Worm (Caenorhabditis elegans): Measurements from ENCODE around the gene C44B12.9.

C44B12.9 gene

ce11 chrIV:1065569-1065968 lies 38.8 kb downstream of the C44B12.9 start (continued):
- TF ChIP-seq nhr-6 (tag; optimal IDR thresholded peaks at IDR 0.05) = no peak
- no peak for TF ChIP-seq daf-16 (GFP tag; optimal IDR thresholded peaks at IDR 0.05)
- TF ChIP-seq daf-16 (tag; optimal IDR thresholded peaks at IDR 0.05) = peak; percentile 63
- TF ChIP-seq egl-43 (GFP tag; IDR thresholded peaks at IDR 0.05) = 0 out of 2 replicates have a peak, but pooled peaks have one; percentile 47
- no peak for TF ChIP-seq ZK546.5 (tag; optimal IDR thresholded peaks at IDR 0.05)
- peak; percentile 74 for TF ChIP-seq hlh-30 (tag; optimal IDR thresholded peaks at IDR 0.05; ENCODE audit: insufficient read depth)
- no peak for TF ChIP-seq nhr-25 (tag; optimal IDR thresholded peaks at IDR 0.05; ENCODE audit: borderline replicate concordance, insufficient read depth)
- peak; percentile 76 for TF ChIP-seq dve-1 (tag; optimal IDR thresholded peaks at IDR 0.05; ENCODE audit: insufficient read depth)
- TF ChIP-seq hif-1 (tag; optimal IDR thresholded peaks at IDR 0.05) = peak in 1 of 2 experiments; percentile 52
- TF ChIP-seq mdt-29 (GFP tag; IDR thresholded peaks at IDR 0.05) = no peak
- TF ChIP-seq T20F7.1 (GFP tag; optimal IDR thresholded peaks at IDR 0.05) = no peak
- no peak for TF ChIP-seq dmd-9 (GFP tag; IDR thresholded peaks at IDR 0.05)
- no peak for TF ChIP-seq ceh-44 (GFP tag; IDR thresholded peaks at IDR 0.05)
- no peak for TF ChIP-seq nhr-10 (tag; optimal IDR thresholded peaks at IDR 0.05)
- no peak for TF ChIP-seq nhr-77 (tag; optimal IDR thresholded peaks at IDR 0.05)
- peak; percentile 93 for TF ChIP-seq hlh-11 (tag; optimal IDR thresholded peaks at IDR 0.05)

- TF ChIP-seq fkh-10 (GFP tag; optimal IDR thresholded peaks at IDR 0.05) (no peak), madf-5 (GFP tag; IDR thresholded peaks at IDR 0.05) (no peak), F37D6.2 (tag; optimal IDR thresholded peaks at IDR 0.05) (peak; percentile 3), unc-62 (GFP tag; optimal IDR thresholded peaks at IDR 0.05 in 1 of 2) (peak in 1 of 2 experiments; percentile 61), unc-62 (tag; optimal IDR thresholded peaks at IDR 0.05) (no peak), rbr-2 (tag; optimal IDR thresholded peaks at IDR 0.05) (peak; percentile 20), pha-4 (GFP tag; IDR thresholded peaks at IDR 0.05) (peak; percentile 26; the same call in 1 of the 2 replicates), pha-4 (tag; optimal IDR thresholded peaks at IDR 0.05) (no peak), dmd-9 (GFP tag; IDR thresholded peaks at IDR 0.05) (no peak), hlh-11 (tag; optimal IDR thresholded peaks at IDR 0.05) (peak; percentile 85), hif-1 (tag; optimal IDR thresholded peaks at IDR 0.05) (peak in 1 of 2 experiments; percentile 39), lin-15B (tag; optimal IDR thresholded peaks at IDR 0.05) (no peak), aha-1 (tag) (peak; percentile 46), mxl-2 (GFP tag; conservative IDR thresholded peaks at IDR 0.05) (no peak), nhr-42 (GFP tag; IDR thresholded peaks at IDR 0.05) (peak; percentile 30; the same call in 1 of the 2 replicates), Y75B8A.6 (GFP tag; IDR thresholded peaks at IDR 0.05) (no peak), egl-43 (GFP tag; IDR thresholded peaks at IDR 0.05) (0 out of 2 replicates have a peak, but pooled peaks have one; percentile 30), unc-39 (tag; optimal IDR thresholded peaks at IDR 0.05) (no peak), aly-2 (tag; optimal IDR thresholded peaks at IDR 0.05) (no peak), mep-1 (tag; optimal IDR thresholded peaks at IDR 0.05) (no peak), zag-1 (tag; optimal IDR thresholded peaks at IDR 0.05) (no peak), mes-2 (tag; optimal IDR thresholded peaks at IDR 0.05; ENCODE audit: poor library complexity, severe bottlenecking) (no peak), php-3 (GFP tag; IDR thresholded peaks at IDR 0.05) (0 out of 2 replicates have a peak, but pooled peaks have one; percentile 7), T20F7.1 (GFP tag; optimal IDR thresholded peaks at IDR 0.05) (no peak), mdl-1 (tag; optimal IDR thresholded peaks at IDR 0.05) (peak in 1 of 2 experiments; percentile 66), hmg-1.1 (GFP tag; IDR thresholded peaks at IDR 0.05) (0 out of 2 replicates have a peak, but pooled peaks have one; percentile 22), lim-7 (GFP tag; IDR thresholded peaks at IDR 0.05) (no peak), T26A8.4 (GFP tag; IDR thresholded peaks at IDR 0.05) (no peak), ctbp-1 (GFP tag; IDR thresholded peaks at IDR 0.05) (no peak), lin-39 (tag; optimal IDR thresholded peaks at IDR 0.05) (no peak), jun-1 (tag; optimal IDR thresholded peaks at IDR 0.05) (no peak), ama-1 (optimal IDR thresholded peaks at IDR 0.05) (no peak), lir-3 (tag; optimal IDR thresholded peaks at IDR 0.05) (no peak), nhr-28 (tag; optimal IDR thresholded peaks at IDR 0.05) (no peak), set-16 (GFP tag; IDR thresholded peaks at IDR 0.05) (peak; percentile 82), F26F4.8 (GFP tag; conservative IDR thresholded peaks at IDR 0.05) (no peak), lin-13 (GFP tag; optimal IDR thresholded peaks at IDR 0.05) (no peak), dmd-6 (GFP tag; IDR thresholded peaks at IDR 0.05) (no peak), daf-16 (GFP tag; optimal IDR thresholded peaks at IDR 0.05) (peak in 1 of 2 experiments; percentile 92), daf-16 (tag; optimal IDR thresholded peaks at IDR 0.05) (peak; percentile 77)
Observed at ce11 chrIV:1064289-1064848, 40.0 kb downstream of the C44B12.9 start.

Data from whole organism, L4 larva.